Fruit fly (Drosophila melanogaster) ovary, adult (tissue): ENCODE measurements around the gene Akt.

ENCODE experiments used
- CG17801 ChIP-seq: fragments of 200-800 bp; optimal IDR thresholded peaks from 2 replicates; lab custom pipeline; 2019; ENCODE audit warnings: missing biosample characterization, mild to moderate bottlenecking, missing genetic modification characterization, moderate library complexity; ENCODE audit not compliant: partially characterized antibody

The Akt gene

dm6 chr3R:16091910-16092627, 7.0 kb upstream of the Akt start:
- no peak for TF ChIP-seq CG17801 (GFP tag; lab: Kevin White, UChicago)

DNA sequence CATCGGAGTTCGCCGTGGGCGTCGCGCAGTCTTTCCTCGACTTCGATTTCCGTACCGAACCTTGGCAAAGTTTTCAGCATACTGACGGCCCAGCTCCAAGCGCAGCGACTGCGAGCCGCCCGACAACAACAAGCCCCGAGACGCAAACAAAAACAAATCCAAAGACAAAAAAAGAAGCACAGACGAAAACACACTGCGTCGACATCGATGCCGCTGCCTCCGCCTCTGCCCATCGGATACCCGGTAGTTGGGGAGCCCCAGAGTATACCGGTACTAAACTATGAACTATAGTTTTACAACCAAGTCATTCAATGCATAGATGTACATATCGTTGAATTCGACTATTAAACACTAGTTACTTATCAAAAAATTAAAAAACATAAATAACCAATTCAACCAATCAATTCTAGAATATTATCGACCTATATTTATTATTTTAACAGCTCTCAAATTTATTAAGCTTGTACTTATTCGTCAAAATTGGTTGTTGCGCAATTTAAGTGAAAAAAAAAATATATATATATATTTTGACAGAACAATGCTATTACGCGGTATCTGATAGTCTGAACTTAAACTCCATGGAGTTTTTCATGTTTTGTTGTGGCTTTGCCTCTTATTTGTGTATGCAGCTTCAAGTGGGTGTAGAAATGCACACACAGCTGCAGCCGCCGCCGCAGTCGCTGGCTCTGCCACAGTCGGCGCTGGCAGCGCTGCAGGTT, 4.9 kb upstream of the Akt start:
- TF ChIP-seq CG17801 (GFP tag; lab: Kevin White, UChicago) = peak; percentile 32

DNA sequence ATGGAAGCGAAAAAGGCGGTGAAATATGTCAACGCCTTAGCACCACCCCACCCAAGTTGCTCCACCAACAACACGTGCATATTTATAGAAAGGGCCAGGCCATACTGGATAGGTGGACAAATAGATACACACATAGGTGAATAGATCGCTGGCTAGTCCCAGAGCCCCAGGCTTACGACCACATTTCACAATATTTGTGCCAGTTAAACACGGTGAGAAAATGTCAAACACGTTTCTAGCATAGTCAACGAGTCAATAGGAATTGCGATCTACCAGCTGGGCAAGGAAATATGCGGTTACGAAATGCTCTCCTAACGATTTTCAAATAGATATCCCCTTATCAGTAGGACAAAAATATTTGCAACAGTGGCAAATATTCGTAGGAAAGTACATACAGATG, 4.1 kb upstream of the Akt start:
- no peak for TF ChIP-seq CG17801 (GFP tag; lab: Kevin White, UChicago)

DNA sequence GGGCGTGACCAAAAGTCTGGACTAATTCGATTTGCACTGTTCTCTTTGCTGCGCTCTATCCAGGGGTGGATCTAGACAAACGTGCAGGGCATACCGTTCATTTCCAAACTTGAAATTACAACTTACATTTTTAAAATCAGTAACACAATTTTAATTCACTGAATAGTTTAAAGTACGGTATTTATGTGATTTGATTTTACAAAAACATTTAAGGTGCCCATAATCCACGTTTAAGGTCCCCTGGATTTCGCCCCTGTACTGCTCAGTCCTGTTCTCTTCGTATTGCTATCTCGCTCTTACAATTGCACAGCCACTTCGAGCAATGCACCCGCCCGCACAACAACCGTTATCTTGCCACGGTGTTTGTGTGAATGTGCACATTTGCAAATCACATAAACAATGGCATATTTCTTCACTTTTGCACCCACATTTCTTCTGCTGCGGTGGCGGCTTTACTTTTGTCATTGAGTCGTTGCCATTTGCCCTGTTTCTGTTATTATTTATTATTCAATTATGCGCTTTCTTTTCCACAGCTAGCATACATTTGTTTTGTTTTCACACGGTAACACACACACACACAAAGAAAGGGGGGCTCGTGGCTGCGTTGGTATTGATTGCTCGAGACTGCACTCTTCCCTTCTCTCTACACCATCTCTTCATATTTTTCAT, 1.2 kb upstream of the Akt start:
- peak; percentile 98 for TF ChIP-seq CG17801 (GFP tag; lab: Kevin White, UChicago)

- peak; percentile 11 for TF ChIP-seq CG17801 (GFP tag; lab: Kevin White, UChicago)
Measured at dm6 chr3R:16099268-16100240, 526 bp downstream of the Akt start.

DNA sequence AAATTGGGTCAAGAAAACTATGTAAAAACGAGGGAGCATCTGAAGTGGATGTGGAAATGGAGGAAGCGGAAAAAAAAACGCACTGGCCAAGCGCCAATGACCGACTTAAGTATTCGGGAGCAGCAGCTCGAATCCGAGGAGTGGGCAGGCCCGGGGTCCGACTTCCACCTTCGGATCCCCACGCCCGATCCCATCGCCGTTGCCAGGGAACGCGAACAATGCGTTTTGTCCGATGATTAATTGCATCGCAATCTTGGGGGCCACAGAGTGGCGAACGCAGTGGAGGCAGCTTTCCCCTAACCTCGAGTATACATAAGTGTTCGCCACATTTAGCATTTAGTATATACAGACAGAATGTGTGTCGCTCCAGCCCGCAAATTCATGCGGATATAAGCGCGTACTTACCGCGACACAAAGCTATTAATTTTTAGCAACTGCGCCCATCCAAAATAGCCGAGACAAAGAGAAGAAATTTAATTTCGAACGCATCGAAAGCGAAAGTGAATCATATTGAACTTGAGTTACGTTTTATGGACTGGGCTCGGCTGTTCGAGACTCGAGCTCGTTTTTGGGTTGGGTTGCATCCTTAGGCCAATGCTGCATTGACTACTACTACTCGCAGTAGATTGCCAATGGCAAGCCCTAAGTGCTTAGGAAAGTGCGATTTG, 6.9 kb downstream of the Akt start:
- no peak for TF ChIP-seq CG17801 (GFP tag; lab: Kevin White, UChicago)

DNA sequence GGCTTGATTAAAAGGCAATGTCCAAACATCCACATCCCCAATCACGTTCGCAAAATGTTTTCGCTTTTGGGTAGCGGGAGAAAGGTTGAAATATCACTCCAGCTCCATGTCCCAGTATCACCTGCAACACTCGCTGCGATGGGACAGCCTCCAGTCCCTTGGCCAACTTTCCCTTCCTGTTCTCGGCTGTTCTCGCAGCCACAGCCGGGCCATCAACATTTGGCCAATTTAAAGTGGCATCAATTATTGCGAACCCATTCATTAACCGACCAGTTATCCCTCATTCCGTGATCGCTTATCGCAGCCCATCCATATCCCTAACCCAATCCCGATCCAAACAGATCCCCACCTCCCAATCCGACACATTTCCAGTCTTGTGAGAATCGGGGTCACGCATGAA, 14.1 kb downstream of the Akt start:
- no peak for TF ChIP-seq CG17801 (GFP tag; lab: Kevin White, UChicago)

DNA sequence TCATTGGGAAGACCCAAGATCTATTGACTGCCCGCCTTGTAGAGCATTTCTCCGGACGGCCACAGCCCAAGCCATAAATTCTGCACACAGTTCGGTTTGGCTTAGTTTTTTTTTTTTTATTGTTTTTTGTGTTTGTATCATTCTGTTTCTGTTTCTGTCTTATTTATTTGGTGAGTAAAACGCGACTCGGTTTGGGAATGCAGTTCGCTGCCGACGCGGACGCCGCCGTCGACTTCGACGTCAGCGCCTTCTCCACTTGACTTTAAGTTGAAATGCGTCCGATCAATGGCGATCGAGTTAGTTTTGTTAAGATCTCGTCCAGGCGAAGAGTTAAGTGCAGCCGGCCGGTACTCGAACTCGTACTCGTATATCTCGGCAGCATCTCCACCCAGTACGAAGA, 16.8 kb downstream of the Akt start, which contains the start of gene Sb:
TSS of gene Sb (plus strand) at position 301 of the 400 bp plus-strand sequence.
- TF ChIP-seq CG17801 (GFP tag; lab: Kevin White, UChicago) = no peak

DNA sequence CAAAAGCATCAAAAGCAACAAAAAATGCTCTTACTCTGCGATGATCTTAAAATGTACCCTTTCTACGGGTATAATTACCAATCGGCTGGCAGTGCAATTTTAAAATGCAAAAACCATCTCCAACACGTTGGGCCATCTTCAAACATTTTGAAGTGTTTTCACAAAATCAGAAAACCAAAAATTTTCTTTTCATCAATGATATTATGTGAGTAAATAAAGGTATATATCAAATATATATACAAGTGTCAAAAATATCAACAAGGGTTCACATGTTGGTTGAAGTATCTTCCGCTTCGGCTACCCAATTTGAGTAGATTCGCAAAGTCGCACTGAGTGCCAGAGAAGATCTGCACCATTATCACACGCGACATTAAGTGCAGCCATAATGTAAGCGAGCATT, 18.3 kb downstream of the Akt start:
- TF ChIP-seq CG17801 (GFP tag; lab: Kevin White, UChicago) = no peak

- no peak for TF ChIP-seq CG17801 (GFP tag; lab: Kevin White, UChicago)
Measured at dm6 chr3R:16119441-16119840, 20.4 kb downstream of the Akt start.

dm6 chr3R:16128471-16128870, 29.4 kb downstream of the Akt start:
- no peak for TF ChIP-seq CG17801 (GFP tag; lab: Kevin White, UChicago)

dm6 chr3R:16135616-16136015, 36.6 kb downstream of the Akt start:
- TF ChIP-seq CG17801 (GFP tag; lab: Kevin White, UChicago) = no peak

- peak; percentile 70 for TF ChIP-seq CG17801 (GFP tag; lab: Kevin White, UChicago)
Measured at dm6 chr3R:16146632-16147453, 47.8 kb downstream of the Akt start, which contains the start of the genes Mic26-27 and CG5916. TSS of gene Mic26-27 (minus strand) at chr3R:16146855. TSS of gene CG5916 (plus strand) at chr3R:16147029.
